Worm (Caenorhabditis elegans) whole organism, L3 larva: Measurements from ENCODE around the gene F35D2.1.

Experiments used
- R02D3.7 ChIP-seq: fragments of 150-350 bp; optimal IDR thresholded peaks from 2 replicates; lab custom pipeline; 2014; ENCODE audit warnings: missing biosample characterization, missing genetic modification characterization
- ZK546.5 ChIP-seq: sonication (generic microtip); optimal IDR thresholded peaks from 2 replicates; lab custom pipeline; 2017; ENCODE audit warnings: missing biosample characterization, missing genetic modification characterization
- ceh-9 ChIP-seq: sonication (generic microtip); optimal IDR thresholded peaks from 2 replicates; lab custom pipeline; 2018; ENCODE audit warnings: missing biosample characterization, missing genetic modification characterization
- daf-12 ChIP-seq: fragments of 150-350 bp; optimal IDR thresholded peaks from 2 replicates; lab custom pipeline; 2014; ENCODE audit warnings: missing biosample characterization, missing genetic modification reagents, missing genetic modification characterization
- fkh-10 ChIP-seq: sonication (generic microtip); optimal IDR thresholded peaks from 2 replicates; lab custom pipeline; 2017; ENCODE audit warnings: missing biosample characterization, missing genetic modification reagents, missing genetic modification characterization
- fos-1 ChIP-seq: fragments of 150-350 bp; optimal IDR thresholded peaks from 2 replicates; lab custom pipeline; 2014; ENCODE audit warnings: missing biosample characterization, missing genetic modification characterization
- lin-15B ChIP-seq: fragments of 150-350 bp; optimal IDR thresholded peaks from 2 replicates; lab custom pipeline; 2014; ENCODE audit warnings: missing biosample characterization, missing genetic modification characterization
- nhr-23 ChIP-seq: fragments of 150-350 bp; optimal IDR thresholded peaks from 2 replicates; lab custom pipeline; 2014; ENCODE audit warnings: missing biosample characterization, missing genetic modification reagents, missing genetic modification characterization
- nhr-25 ChIP-seq: sonication (generic microtip); optimal IDR thresholded peaks from 2 replicates; lab custom pipeline; 2017; ENCODE audit warnings: missing biosample characterization, missing genetic modification characterization
- pqm-1 ChIP-seq: fragments of 150-350 bp; optimal IDR thresholded peaks from 2 replicates; lab custom pipeline; 2017; ENCODE audit warnings: missing biosample characterization, missing genetic modification characterization, inconsistent platforms
- skn-1 ChIP-seq: fragments of 150-350 bp; optimal IDR thresholded peaks from 2 replicates; lab custom pipeline; 2014; ENCODE audit warnings: missing biosample characterization, missing genetic modification characterization
- unc-39 ChIP-seq: sonication (generic microtip); optimal IDR thresholded peaks from 4 replicates; lab custom pipeline; 2017; ENCODE audit warnings: missing biosample characterization, missing genetic modification characterization
- ztf-4 ChIP-seq: fragments of 150-350 bp; optimal IDR thresholded peaks from 2 replicates; lab custom pipeline; 2014; ENCODE audit warnings: missing biosample characterization, missing genetic modification characterization

ce11 chrII:7534369-7534768, 41.3 kb upstream of the F35D2.1 start, which contains the start of gene wrt-10:
- TF ChIP-seq ceh-9 (tag; lab: Kevin White, UChicago), result no peak
- TF ChIP-seq ZK546.5 (tag; lab: Kevin White, UChicago), result no peak
- TF ChIP-seq pqm-1 (tag; lab: Kevin White, UChicago), result no peak
- no peak for TF ChIP-seq lin-15B
- TF ChIP-seq nhr-25 (tag; lab: Kevin White, UChicago), result peak; percentile 10
- no peak for TF ChIP-seq fkh-10 (GFP tag; lab: Kevin White, UChicago)
- no peak for TF ChIP-seq skn-1
- no peak for TF ChIP-seq ztf-4 (tag; lab: Kevin White, UChicago)
- no peak for TF ChIP-seq daf-12 (tag; lab: Kevin White, UChicago)
- TF ChIP-seq R02D3.7 (tag; lab: Kevin White, UChicago), result no peak
- peak; percentile 86 for TF ChIP-seq nhr-23 (tag; lab: Kevin White, UChicago)
- no peak for TF ChIP-seq unc-39
- no peak for TF ChIP-seq fos-1
